Worm (Caenorhabditis elegans) whole organism, L4/young adult: Measurements from ENCODE around the gene F36F12.2.

Source experiments
- dao-5 ChIP-seq: sonication (generic microtip); optimal IDR thresholded peaks from 2 replicates; lab custom pipeline; 2016; ENCODE audit warnings: missing genotype, missing genetic modification characterization, moderate library complexity, missing compliant biosample characterization
- him-1 ChIP-seq: sonication (generic microtip); optimal IDR thresholded peaks from 2 replicates; lab custom pipeline; 2016; ENCODE audit warnings: missing genotype, missing genetic modification reagents, missing genetic modification characterization, missing compliant biosample characterization

ce11 chrV:2051507-2051906 is 43.6 kb downstream of the F36F12.2 start, which contains the start of gene Y40B10A.11:
- TF ChIP-seq dao-5 (tag; lab: Kevin White, UChicago) (no peak), him-1 (no peak)
